Fruit fly (Drosophila melanogaster) whole organism, wandering third instar larva: Measurements from ENCODE around the gene Cyp305a1.

Experiments
- CG32264 ChIP-seq: fragments of 200-800 bp; sonication (Bioruptor generic); optimal IDR thresholded peaks from 2 replicates; lab custom pipeline; 2016; ENCODE audit warnings: missing biosample characterization, missing genetic modification characterization
- CG9705 ChIP-seq: fragments of 200-800 bp; sonication (Bioruptor generic); optimal IDR thresholded peaks from 2 replicates; lab custom pipeline; 2018; ENCODE audit warnings: missing biosample characterization, mild to moderate bottlenecking, missing genetic modification characterization
- CrebA ChIP-seq: fragments of 200-800 bp; sonication (Bioruptor generic); optimal IDR thresholded peaks from 2 replicates; lab custom pipeline; 2016; ENCODE audit warnings: missing biosample characterization, mild to moderate bottlenecking, missing genetic modification characterization, borderline replicate concordance
- Dfd ChIP-seq: fragments of >200 bp; optimal IDR thresholded peaks from 2 replicates; lab custom pipeline; 2017; ENCODE audit warnings: missing biosample characterization, missing genetic modification characterization
- Dif ChIP-seq: fragments of 200-275, 200-300 bp; sonication (Bioruptor generic); optimal IDR thresholded peaks from 2 replicates; lab custom pipeline; 2018; ENCODE audit warnings: missing biosample characterization, missing genetic modification characterization; ENCODE audit not compliant: partially characterized antibody
- GATAd ChIP-seq: sonication (Bioruptor generic); optimal IDR thresholded peaks from 2 replicates; lab custom pipeline; 2016; ENCODE audit warnings: missing biosample characterization, missing genetic modification characterization
- HLH106 ChIP-seq: fragments of 200-800 bp; optimal IDR thresholded peaks from 3 replicates; lab custom pipeline; 2019; ENCODE audit warnings: missing biosample characterization, mild to moderate bottlenecking, missing genetic modification characterization, moderate library complexity
- Hnf4 ChIP-seq: fragments of 200-800 bp; sonication (Bioruptor generic); optimal IDR thresholded peaks from 2 replicates; lab custom pipeline; 2016; ENCODE audit warnings: missing biosample characterization, mild to moderate bottlenecking, missing genetic modification characterization
- Hr78 ChIP-seq: fragments of >200 bp; optimal IDR thresholded peaks from 2 replicates; lab custom pipeline; 2017; ENCODE audit warnings: missing biosample characterization, missing genetic modification characterization
- Hr83 ChIP-seq: fragments of 200-300 bp; sonication (Bioruptor generic); optimal IDR thresholded peaks from 2 replicates; lab custom pipeline; 2016; ENCODE audit warnings: missing biosample characterization, mild to moderate bottlenecking, missing genetic modification characterization, moderate library complexity; ENCODE audit not compliant: poor library complexity, severe bottlenecking
- Jra ChIP-seq: sonication (Bioruptor generic); optimal IDR thresholded peaks from 2 replicates; lab custom pipeline; 2016; ENCODE audit warnings: missing biosample characterization, missing genetic modification characterization
- Mio ChIP-seq: sonication (Bioruptor generic); optimal IDR thresholded peaks from 2 replicates; lab custom pipeline; 2016; ENCODE audit warnings: missing biosample characterization, missing genetic modification characterization
- Myc ChIP-seq: fragments of >200 bp; optimal IDR thresholded peaks from 2 replicates; lab custom pipeline; 2017
- N ChIP-seq: fragments of >200 bp; optimal IDR thresholded peaks from 2 replicates; lab custom pipeline; 2018; ENCODE audit warnings: missing biosample characterization, missing external identifiers, missing genetic modification characterization
- OdsH ChIP-seq: fragments of 200-800 bp; sonication (Bioruptor generic); optimal IDR thresholded peaks from 2 replicates; lab custom pipeline; 2016; ENCODE audit warnings: missing biosample characterization, mild to moderate bottlenecking, missing genetic modification characterization
- Rel ChIP-seq, 2 experiments: fragments of 200-800 bp; sonication (Bioruptor generic) in 1 of 2; optimal IDR thresholded peaks; 2 replicates in 1 of 2; 3 replicates in 1 of 2; lab custom pipeline; 2016 to 2019; ENCODE audit warnings: mild to moderate bottlenecking in 2 of 2, missing biosample characterization in 2 of 2, missing genetic modification characterization in 2 of 2, moderate library complexity in 1 of 2
- Sp1 ChIP-seq: fragments of 200-800 bp; sonication (Bioruptor generic); optimal IDR thresholded peaks from 3 replicates; lab custom pipeline; 2019; ENCODE audit warnings: missing biosample characterization, mild to moderate bottlenecking, missing genetic modification characterization, moderate library complexity
- Vsx2 ChIP-seq: fragments of 200-300, 225-300 bp; sonication (Bioruptor generic); optimal IDR thresholded peaks from 2 replicates; lab custom pipeline; 2018; ENCODE audit warnings: missing biosample characterization, missing genetic modification characterization; ENCODE audit not compliant: partially characterized antibody
- brk ChIP-seq: fragments of 200-800 bp; sonication (Bioruptor generic); optimal IDR thresholded peaks from 2 replicates; lab custom pipeline; 2016; ENCODE audit warnings: missing biosample characterization, mild to moderate bottlenecking, missing genetic modification characterization
- dl ChIP-seq, 2 experiments: fragments of 175-275, 200-275 bp in 1 of 2; fragments of 200-275 bp in 1 of 2; sonication (Bioruptor generic); optimal IDR thresholded peaks; lab custom pipeline; 2018; ENCODE audit warnings: mild to moderate bottlenecking in 2 of 2, missing biosample characterization in 2 of 2, missing genetic modification characterization in 2 of 2, moderate library complexity in 2 of 2; ENCODE audit not compliant: partially characterized antibody in 2 of 2, insufficient read depth in 1 of 2
- dmrt93B ChIP-seq: fragments of 200-800 bp; sonication (Bioruptor generic); optimal IDR thresholded peaks from 2 replicates; lab custom pipeline; 2018; ENCODE audit warnings: missing biosample characterization, mild to moderate bottlenecking, missing genetic modification characterization
- dsf ChIP-seq: sonication (Bioruptor generic); optimal IDR thresholded peaks from 2 replicates; lab custom pipeline; 2016; ENCODE audit warnings: missing biosample characterization, missing genetic modification characterization, borderline replicate concordance
- ey ChIP-seq: fragments of 200-800 bp; sonication (Bioruptor generic); optimal IDR thresholded peaks from 2 replicates; lab custom pipeline; 2016; ENCODE audit warnings: missing biosample characterization, missing genetic modification characterization
- foxo ChIP-seq, 2 experiments: fragments of 200-800 bp; sonication (Bioruptor generic); optimal IDR thresholded peaks; 2 replicates in 1 of 2; 3 replicates in 1 of 2; lab custom pipeline; 2016 to 2017; ENCODE audit warnings: missing biosample characterization in 2 of 2, missing genetic modification characterization in 2 of 2
- fru ChIP-seq: fragments of 200-800 bp; sonication (Bioruptor generic); optimal IDR thresholded peaks from 3 replicates; lab custom pipeline; 2016; ENCODE audit warnings: missing biosample characterization, mild to moderate bottlenecking, missing genetic modification characterization
- h ChIP-seq: fragments of 200-800 bp; sonication (Bioruptor generic); optimal IDR thresholded peaks from 3 replicates; lab custom pipeline; 2016; ENCODE audit warnings: missing biosample characterization, mild to moderate bottlenecking, missing genetic modification characterization
- jim ChIP-seq: fragments of 175-275, 200-325 bp; sonication (Bioruptor generic); optimal IDR thresholded peaks from 2 replicates; lab custom pipeline; 2016; ENCODE audit warnings: missing biosample characterization, mild to moderate bottlenecking, missing genetic modification characterization
- lola ChIP-seq: fragments of >200 bp; optimal IDR thresholded peaks from 2 replicates; lab custom pipeline; 2017; ENCODE audit warnings: missing biosample characterization, missing genetic modification characterization
- pan ChIP-seq: fragments of >200 bp; optimal IDR thresholded peaks from 2 replicates; lab custom pipeline; 2017
- psq ChIP-seq: fragments of 200-800 bp; sonication (Bioruptor generic); optimal IDR thresholded peaks from 3 replicates; lab custom pipeline; 2017; ENCODE audit warnings: missing biosample characterization, mild to moderate bottlenecking, missing genetic modification characterization, moderate library complexity
- rgr ChIP-seq: fragments of 200-800 bp; sonication (Bioruptor generic); optimal IDR thresholded peaks from 3 replicates; lab custom pipeline; 2016; ENCODE audit warnings: missing biosample characterization, mild to moderate bottlenecking, missing genetic modification characterization
- sage ChIP-seq: fragments of 200-800 bp; sonication (Bioruptor generic); optimal IDR thresholded peaks from 2 replicates; lab custom pipeline; 2016; ENCODE audit warnings: missing biosample characterization, mild to moderate bottlenecking, missing genetic modification characterization
- sv ChIP-seq: fragments of 200-800 bp; sonication (Bioruptor generic); optimal IDR thresholded peaks from 3 replicates; lab custom pipeline; 2016; ENCODE audit warnings: missing biosample characterization, missing genetic modification characterization
- tai ChIP-seq: sonication (Bioruptor generic); optimal IDR thresholded peaks from 2 replicates; lab custom pipeline; 2016; ENCODE audit warnings: missing biosample characterization, missing genetic modification characterization
- usp ChIP-seq: fragments of >200 bp; optimal IDR thresholded peaks from 2 replicates; lab custom pipeline; 2017; ENCODE audit warnings: missing biosample characterization, missing genetic modification characterization
- woc ChIP-seq: sonication (Bioruptor generic); optimal IDR thresholded peaks from 2 replicates; lab custom pipeline; 2016; ENCODE audit warnings: missing biosample characterization, mild to moderate bottlenecking, missing genetic modification characterization

The Cyp305a1 gene

DNA sequence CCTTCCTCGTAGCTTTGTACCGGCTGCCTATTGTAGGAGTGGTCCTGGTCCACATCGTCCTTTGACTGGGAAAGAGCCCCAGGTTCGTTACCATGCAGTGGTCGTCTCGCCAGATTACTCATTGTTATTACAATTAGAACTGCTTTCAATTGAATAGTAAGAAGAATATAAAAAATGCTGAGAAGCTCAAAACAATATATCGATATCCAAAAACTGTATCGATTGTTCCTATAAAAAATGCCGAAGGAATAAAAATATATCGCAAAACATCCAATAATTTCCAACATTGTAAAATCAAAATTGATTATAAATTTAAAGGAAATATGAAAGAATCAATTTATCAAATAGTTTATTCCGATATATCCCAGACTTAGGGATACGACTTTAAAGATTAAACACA, 8.2 kb downstream of the Cyp305a1 start, which contains the start of the genes TORIP and Ccdc58:
Gene TORIP (minus strand): TSS at position 173 of the 400 bp plus-strand sequence.
Gene Ccdc58 (plus strand): TSS at position 274 of the 400 bp plus-strand sequence.
- TF ChIP-seq Rel (GFP tag; optimal IDR thresholded peaks at IDR 0.05; lab: Kevin White, UChicago): no peak
- peak; percentile 39 for TF ChIP-seq Rel (tag; optimal IDR thresholded peaks at IDR 0.05; lab: Kevin White, UChicago)
- no peak for TF ChIP-seq Sp1 (GFP tag; lab: Kevin White, UChicago)
- no peak for TF ChIP-seq CrebA (GFP tag; lab: Kevin White, UChicago)
- TF ChIP-seq sage: no peak
- no peak for TF ChIP-seq HLH106

DNA sequence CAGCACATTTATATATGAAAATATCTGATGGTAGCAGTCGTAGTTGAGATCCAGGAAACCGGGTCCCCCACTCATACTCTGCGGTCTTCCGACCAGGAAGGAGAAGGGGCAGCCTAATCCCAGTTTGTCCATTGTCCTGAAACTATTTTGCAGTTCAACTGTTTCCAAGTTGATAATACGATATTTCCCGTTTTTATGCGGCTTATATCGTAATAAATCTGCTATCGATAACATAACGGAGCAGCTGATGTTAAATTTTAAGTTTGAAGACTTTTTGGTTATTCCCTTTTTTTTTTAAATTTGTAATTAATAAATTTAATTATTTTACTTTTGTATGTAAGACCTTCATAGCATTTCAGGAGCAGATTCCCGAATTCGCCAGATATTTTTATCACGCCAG, 12.0 kb downstream of the Cyp305a1 start, which contains the start of gene CG14102:
Gene CG14102 (minus strand): TSS at position 187 of the 400 bp plus-strand sequence.
- TF ChIP-seq sv (GFP tag; lab: Kevin White, UChicago) (no peak), CG9705 (no peak), Hr83 (GFP tag; lab: Kevin White, UChicago) (no peak), N (GFP tag; lab: Kevin White, UChicago) (no peak), lola (GFP tag; lab: Kevin White, UChicago) (no peak), pan (lab: Kevin White, UChicago) (no peak), h (GFP tag; lab: Kevin White, UChicago) (no peak), Dif (GFP tag; lab: Kevin White, UChicago) (no peak), Hnf4 (GFP tag; lab: Kevin White, UChicago) (no peak), psq (GFP tag; lab: Kevin White, UChicago) (no peak), CG32264 (GFP tag; lab: Kevin White, UChicago) (no peak), woc (no peak), Sp1 (GFP tag; lab: Kevin White, UChicago) (no peak), Dfd (GFP tag; lab: Kevin White, UChicago) (no peak), rgr (GFP tag; lab: Kevin White, UChicago) (no peak)
- TF ChIP-seq, all 38 proteins: peak for 0

DNA sequence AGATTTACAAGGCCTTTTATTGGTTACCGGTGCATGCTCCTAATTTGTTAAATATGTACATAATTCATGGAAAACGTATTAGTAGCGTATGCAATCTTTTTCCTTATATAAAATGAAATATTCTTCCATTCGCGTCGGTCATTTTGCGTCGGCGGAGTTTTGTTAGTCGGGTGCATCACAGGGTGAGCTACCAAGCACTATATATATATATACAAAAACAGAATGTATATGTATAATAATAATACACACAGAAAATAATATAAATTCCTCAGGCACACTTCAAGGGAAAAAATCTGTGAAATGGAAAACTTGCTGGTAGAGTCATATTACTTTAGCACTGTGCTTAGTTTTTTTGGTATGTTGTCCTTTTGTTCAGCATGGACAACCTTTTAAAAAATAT, 14.2 kb downstream of the Cyp305a1 start, which contains the start of gene Ir76a:
Gene Ir76a (plus strand): TSS at position 301 of the 400 bp plus-strand sequence.
- TF ChIP-seq lola (GFP tag; lab: Kevin White, UChicago) (no peak), sv (GFP tag; lab: Kevin White, UChicago) (no peak), CrebA (GFP tag; lab: Kevin White, UChicago) (no peak), Vsx2 (GFP tag; lab: Kevin White, UChicago) (no peak), Hr78 (no peak), usp (GFP tag; lab: Kevin White, UChicago) (no peak), ey (GFP tag; lab: Kevin White, UChicago) (no peak), CG32264 (GFP tag; lab: Kevin White, UChicago) (no peak)

DNA sequence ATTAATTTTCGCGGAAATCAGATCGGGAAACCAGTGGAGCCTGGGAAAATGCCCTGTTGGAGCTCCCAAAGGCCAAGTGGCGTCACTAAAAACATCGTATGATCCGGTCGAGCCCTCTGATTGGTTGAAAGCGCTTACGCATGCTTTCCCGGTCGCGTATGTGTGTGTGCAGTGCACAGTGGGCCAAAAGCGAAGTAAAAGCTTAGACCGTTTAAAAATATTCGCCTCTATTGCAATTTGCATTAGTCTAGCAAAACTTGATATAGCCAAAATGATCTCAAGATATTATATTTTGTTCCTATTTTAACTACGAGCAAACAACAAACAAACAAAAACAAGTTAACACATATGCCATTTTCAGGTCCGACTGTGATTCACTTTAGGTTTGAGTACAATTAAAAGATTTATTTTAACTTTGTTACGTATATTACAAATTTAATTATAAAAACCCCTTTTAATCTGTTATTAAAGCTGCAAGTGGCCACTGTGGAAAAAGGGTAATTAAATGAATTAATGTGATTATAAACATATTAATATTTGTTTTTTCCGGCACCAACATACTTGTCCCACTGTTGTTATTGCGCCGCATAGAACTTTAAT, 18.8 kb downstream of the Cyp305a1 start:
- TF ChIP-seq Vsx2 (GFP tag; lab: Kevin White, UChicago): no peak
- TF ChIP-seq usp (GFP tag; lab: Kevin White, UChicago): no peak
- peak; percentile 89 for TF ChIP-seq Sp1 (GFP tag; lab: Kevin White, UChicago)
- TF ChIP-seq brk (GFP tag; lab: Kevin White, UChicago): no peak
- peak; percentile 95 for TF ChIP-seq HLH106
- TF ChIP-seq psq (GFP tag; lab: Kevin White, UChicago): peak; percentile 78
- TF ChIP-seq Hnf4 (GFP tag; lab: Kevin White, UChicago): no peak
- no peak for TF ChIP-seq GATAd (GFP tag; lab: Kevin White, UChicago)
- TF ChIP-seq sage: peak; percentile 66
- peak; percentile 82 for TF ChIP-seq rgr (GFP tag; lab: Kevin White, UChicago)
- TF ChIP-seq dmrt93B: no peak
- peak; percentile 83 for TF ChIP-seq sv (GFP tag; lab: Kevin White, UChicago)
- peak; percentile 89 for TF ChIP-seq woc
- peak; percentile 72 for TF ChIP-seq Jra (GFP tag; lab: Kevin White, UChicago)
- peak; percentile 15 for TF ChIP-seq Dif (GFP tag; lab: Kevin White, UChicago)
- TF ChIP-seq jim (GFP tag; lab: Kevin White, UChicago): no peak
- TF ChIP-seq OdsH: peak; percentile 90
- peak; percentile 84 for TF ChIP-seq Hr83 (GFP tag; lab: Kevin White, UChicago)
- peak; percentile 83 for TF ChIP-seq ey (GFP tag; lab: Kevin White, UChicago)
- peak; percentile 51 for TF ChIP-seq Rel (GFP tag; optimal IDR thresholded peaks at IDR 0.05; lab: Kevin White, UChicago)
- peak; percentile 35 for TF ChIP-seq Rel (tag; optimal IDR thresholded peaks at IDR 0.05; lab: Kevin White, UChicago)
- TF ChIP-seq Hr78: no peak
- no peak for TF ChIP-seq dl (GFP tag; optimal IDR thresholded peaks at IDR 0.05; lab: Kevin White, UChicago; ENCODE audit: insufficient read depth in 1 of 2, partially characterized antibody in 2 of 2)
- TF ChIP-seq fru (GFP tag; lab: Kevin White, UChicago): peak; percentile 81
- no peak for TF ChIP-seq CrebA (GFP tag; lab: Kevin White, UChicago)
- peak; percentile 55 for TF ChIP-seq N (GFP tag; lab: Kevin White, UChicago)
- no peak for TF ChIP-seq Dfd (GFP tag; lab: Kevin White, UChicago)
- TF ChIP-seq pan (lab: Kevin White, UChicago): no peak
- peak; percentile 86 for TF ChIP-seq h (GFP tag; lab: Kevin White, UChicago)
- TF ChIP-seq lola (GFP tag; lab: Kevin White, UChicago): no peak
- no peak for TF ChIP-seq Mio
- TF ChIP-seq foxo (GFP tag; optimal IDR thresholded peaks at IDR 0.05; lab: Kevin White, UChicago): peak; percentile 21 to 91
- peak; percentile 71 for TF ChIP-seq CG9705
- peak; percentile 33 for TF ChIP-seq dsf (GFP tag; lab: Kevin White, UChicago)
- TF ChIP-seq Myc: no peak
- TF ChIP-seq CG32264 (GFP tag; lab: Kevin White, UChicago): peak; percentile 80
- no peak for TF ChIP-seq tai
